Worm (Caenorhabditis elegans) whole organism, young adult: ENCODE measurements around the gene C50F4.16.

Experiments
- B0035.1 ChIP-seq: sonication (generic microtip); optimal IDR thresholded peaks from 2 replicates; lab custom pipeline; 2016; ENCODE audit warnings: missing genetic modification characterization, mild to moderate bottlenecking, missing compliant biosample characterization, missing genotype, missing genetic modification reagents
- B0261.1 ChIP-seq: sonication (generic microtip); optimal IDR thresholded peaks from 2 replicates; lab custom pipeline; 2016; ENCODE audit warnings: mild to moderate bottlenecking, missing genetic modification characterization, moderate library complexity, missing compliant biosample characterization
- B0336.3 ChIP-seq: fragments of 200-800 bp; sonication (Bioruptor generic); IDR thresholded peaks from 2 replicates; pipeline ENCODE4 v1.3.6; 2022; ENCODE audit warnings: missing genetic modification characterization, missing compliant biosample characterization
- F22D6.2 ChIP-seq: sonication (generic microtip); optimal IDR thresholded peaks from 2 replicates; lab custom pipeline; 2016; ENCODE audit warnings: mild to moderate bottlenecking, missing genetic modification characterization, missing compliant biosample characterization
- F37B4.10 ChIP-seq: fragments of 200-800 bp; sonication (Bioruptor generic); IDR thresholded peaks from 2 replicates; pipeline ENCODE4 v1.3.6; 2022; ENCODE audit warnings: missing genetic modification characterization, missing compliant biosample characterization
- F39B2.1 ChIP-seq: fragments of 200-800 bp; sonication (Bioruptor generic); IDR thresholded peaks from 2 replicates; pipeline ENCODE4 v1.3.6; 2022; ENCODE audit warnings: missing genetic modification reagents, missing genetic modification characterization, missing compliant biosample characterization
- F49E8.2 ChIP-seq: sonication (generic microtip); optimal IDR thresholded peaks from 3 replicates; lab custom pipeline; 2017; ENCODE audit warnings: missing genetic modification characterization, mild to moderate bottlenecking, missing compliant biosample characterization, antibody characterized with exemption, moderate library complexity; ENCODE audit not compliant: insufficient read depth
- F52B5.7 ChIP-seq: sonication (generic microtip); optimal IDR thresholded peaks from 2 replicates; lab custom pipeline; 2016; ENCODE audit warnings: mild to moderate bottlenecking, missing genetic modification characterization, missing compliant biosample characterization
- F55B11.4 ChIP-seq: sonication (generic microtip); optimal IDR thresholded peaks from 2 replicates; lab custom pipeline; 2016; ENCODE audit warnings: missing compliant biosample characterization, missing genetic modification characterization, borderline replicate concordance; ENCODE audit not compliant: insufficient read depth
- F57A8.1 ChIP-seq: fragments of 200-800 bp; sonication (Bioruptor generic); optimal IDR thresholded peaks from 2 replicates; lab custom pipeline; 2018; ENCODE audit warnings: mild to moderate bottlenecking, missing genetic modification characterization, moderate library complexity, missing compliant biosample characterization
- T26A5.8 ChIP-seq: sonication (generic microtip); optimal IDR thresholded peaks from 2 replicates; lab custom pipeline; 2016; ENCODE audit warnings: missing genetic modification characterization, missing compliant biosample characterization
- Y53F4B.3 ChIP-seq: fragments of 200-800 bp; sonication (Bioruptor generic); IDR thresholded peaks from 2 replicates; pipeline ENCODE4 v1.3.6; 2022; ENCODE audit warnings: missing genetic modification reagents, missing genetic modification characterization, missing compliant biosample characterization
- Y67H2A.10 ChIP-seq: fragments of 200-800 bp; sonication (Bioruptor generic); conservative IDR thresholded peaks from 2 replicates; pipeline ENCODE4 v1.3.6; 2022; ENCODE audit warnings: missing genetic modification reagents, missing genetic modification characterization, missing compliant biosample characterization
- ZK185.1 ChIP-seq: sonication (generic microtip); optimal IDR thresholded peaks from 2 replicates; lab custom pipeline; 2016; ENCODE audit warnings: mild to moderate bottlenecking, missing genetic modification characterization, missing compliant biosample characterization; ENCODE audit not compliant: poor library complexity, severe bottlenecking
- aptf-3 ChIP-seq: fragments of 200-800 bp; sonication (Bioruptor generic); IDR thresholded peaks from 2 replicates; pipeline ENCODE4 v1.3.6; 2022; ENCODE audit warnings: missing genetic modification characterization, missing compliant biosample characterization
- athp-1 ChIP-seq: sonication (generic microtip); optimal IDR thresholded peaks from 2 replicates; lab custom pipeline; 2017; ENCODE audit warnings: mild to moderate bottlenecking, missing genetic modification characterization, missing compliant biosample characterization
- bed-1 ChIP-seq: fragments of 200-800 bp; sonication (Bioruptor generic); IDR thresholded peaks from 2 replicates; pipeline ENCODE4 v1.3.6; 2022; ENCODE audit warnings: missing genetic modification reagents, missing genetic modification characterization, missing compliant biosample characterization
- ccch-3 ChIP-seq: fragments of 200-800 bp; sonication (Bioruptor generic); optimal IDR thresholded peaks from 2 replicates; lab custom pipeline; 2018; ENCODE audit warnings: mild to moderate bottlenecking, missing genetic modification characterization, missing compliant biosample characterization
- cebp-1 ChIP-seq, 2 experiments: fragments of 200-800 bp in 1 of 2; sonication (Bioruptor generic) in 1 of 2; sonication (generic microtip) in 1 of 2; IDR thresholded peaks in 1 of 2; optimal IDR thresholded peaks in 1 of 2; 2 replicates each; pipeline versions ENCODE4 v1.3.6 to Lab custom; 2017 to 2022; ENCODE audit warnings: missing compliant biosample characterization in 2 of 2, missing genetic modification characterization in 2 of 2, mild to moderate bottlenecking in 1 of 2, missing genetic modification reagents in 1 of 2, moderate library complexity in 1 of 2
- cebp-2 ChIP-seq: fragments of 200-800 bp; sonication (Bioruptor generic); IDR thresholded peaks from 2 replicates; pipeline ENCODE4 v1.3.6; 2022; ENCODE audit warnings: missing genetic modification characterization, missing compliant biosample characterization
- ceh-100 ChIP-seq: fragments of 200-800 bp; sonication (Bioruptor generic); IDR thresholded peaks from 2 replicates; pipeline ENCODE4 v1.3.6; 2022; ENCODE audit warnings: missing genetic modification reagents, missing genetic modification characterization, missing compliant biosample characterization
- ceh-79 ChIP-seq: sonication (generic microtip); optimal IDR thresholded peaks from 2 replicates; lab custom pipeline; 2017; ENCODE audit warnings: mild to moderate bottlenecking, missing genetic modification characterization, missing compliant biosample characterization
- dpff-1 ChIP-seq: sonication (generic microtip); optimal IDR thresholded peaks from 2 replicates; lab custom pipeline; 2017; ENCODE audit warnings: mild to moderate bottlenecking, missing genetic modification characterization, missing compliant biosample characterization
- egrh-3 ChIP-seq: fragments of 200-800 bp; sonication (Bioruptor generic); IDR thresholded peaks from 2 replicates; pipeline ENCODE4 v1.3.6; 2022; ENCODE audit warnings: missing genetic modification reagents, missing genetic modification characterization, missing compliant biosample characterization
- ekl-4 ChIP-seq: fragments of 200-800 bp; sonication (Bioruptor generic); IDR thresholded peaks from 2 replicates; pipeline ENCODE4 v1.3.6; 2022; ENCODE audit warnings: missing genetic modification reagents, missing genetic modification characterization, missing compliant biosample characterization
- gei-17 ChIP-seq: fragments of 200-800 bp; sonication (Bioruptor generic); optimal IDR thresholded peaks from 2 replicates; lab custom pipeline; 2018; ENCODE audit warnings: mild to moderate bottlenecking, missing genetic modification characterization, missing compliant biosample characterization
- hmg-20 ChIP-seq: fragments of 200-800 bp; sonication (Bioruptor generic); IDR thresholded peaks from 2 replicates; pipeline ENCODE4 v1.3.6; 2022; ENCODE audit warnings: missing genetic modification reagents, missing genetic modification characterization, missing compliant biosample characterization
- let-526 ChIP-seq: fragments of 200-800 bp; sonication (Bioruptor generic); IDR thresholded peaks from 2 replicates; pipeline ENCODE4 v1.3.6; 2022; ENCODE audit warnings: missing genetic modification reagents, missing genetic modification characterization, missing compliant biosample characterization
- let-607 ChIP-seq, 2 experiments: fragments of 200-800 bp in 1 of 2; sonication (Bioruptor generic) in 1 of 2; sonication (generic microtip) in 1 of 2; optimal IDR thresholded peaks; 2 replicates each; lab custom pipeline; 2016 to 2018; ENCODE audit warnings: mild to moderate bottlenecking in 2 of 2, missing compliant biosample characterization in 2 of 2, missing genetic modification characterization in 2 of 2, moderate library complexity in 2 of 2, missing genotype in 1 of 2
- lin-26 ChIP-seq: fragments of 200-800 bp; sonication (Bioruptor generic); IDR thresholded peaks from 2 replicates; pipeline ENCODE4 v1.3.6; 2022; ENCODE audit warnings: missing genetic modification reagents, missing genetic modification characterization, missing compliant biosample characterization
- lin-40 ChIP-seq: sonication (generic microtip); optimal IDR thresholded peaks from 2 replicates; lab custom pipeline; 2016; ENCODE audit warnings: missing genetic modification characterization, mild to moderate bottlenecking, missing compliant biosample characterization, missing genotype, missing genetic modification reagents
- lir-1 ChIP-seq: fragments of 200-800 bp; sonication (Bioruptor generic); conservative IDR thresholded peaks from 2 replicates; pipeline ENCODE4 v1.3.6; 2022; ENCODE audit warnings: missing genetic modification reagents, missing genetic modification characterization, missing compliant biosample characterization
- mes-4 ChIP-seq: sonication (generic microtip); optimal IDR thresholded peaks from 2 replicates; lab custom pipeline; 2016; ENCODE audit warnings: missing genotype, missing genetic modification characterization, missing compliant biosample characterization
- pha-4 ChIP-seq: fragments of 150-350 bp; sonication (generic microtip); optimal IDR thresholded peaks from 2 replicates; lab custom pipeline; 2014; ENCODE audit warnings: missing biosample characterization, missing genetic modification reagents, missing genetic modification characterization
- rcor-1 ChIP-seq: fragments of 200-800 bp; sonication (Bioruptor generic); IDR thresholded peaks from 2 replicates; pipeline ENCODE4 v1.3.6; 2022; ENCODE audit warnings: missing genetic modification reagents, missing genetic modification characterization, missing compliant biosample characterization
- sdz-38 ChIP-seq: sonication (generic microtip); optimal IDR thresholded peaks from 2 replicates; lab custom pipeline; 2016; ENCODE audit warnings: missing genotype, missing genetic modification characterization, missing compliant biosample characterization
- snpc-1.1 ChIP-seq: sonication (generic microtip); optimal IDR thresholded peaks from 2 replicates; lab custom pipeline; 2017; ENCODE audit warnings: missing genetic modification characterization, mild to moderate bottlenecking, missing compliant biosample characterization, antibody characterized with exemption, moderate library complexity, missing genotype, missing genetic modification reagents; ENCODE audit not compliant: insufficient read depth
- snpc-3.4 ChIP-seq: sonication (generic microtip); optimal IDR thresholded peaks from 2 replicates; lab custom pipeline; 2017; ENCODE audit warnings: missing genetic modification characterization, mild to moderate bottlenecking, missing compliant biosample characterization, antibody characterized with exemption, moderate library complexity, missing genotype, missing genetic modification reagents
- snpc-4 ChIP-seq, 5 experiments: fragments of 150-350 bp in 1 of 5; sonication (generic microtip) in 4 of 5; optimal IDR thresholded peaks; 2 replicates each; lab custom pipeline; 2014 to 2018; ENCODE audit warnings: missing genetic modification characterization in 5 of 5, missing biosample characterization in 3 of 5, antibody characterized with exemption in 2 of 5, mild to moderate bottlenecking in 2 of 5, missing compliant biosample characterization in 2 of 5, missing genotype in 2 of 5, moderate library complexity in 2 of 5, missing genetic modification reagents in 1 of 5
- somi-1 ChIP-seq: fragments of 200-800 bp; sonication (Bioruptor generic); optimal IDR thresholded peaks from 2 replicates; lab custom pipeline; 2018; ENCODE audit warnings: mild to moderate bottlenecking, missing genetic modification characterization, missing compliant biosample characterization
- sptf-2 ChIP-seq: fragments of 200-800 bp; sonication (Bioruptor generic); optimal IDR thresholded peaks from 2 replicates; lab custom pipeline; 2018; ENCODE audit warnings: mild to moderate bottlenecking, missing genetic modification characterization, missing compliant biosample characterization
- tbp1 ChIP-seq: fragments of 200-800 bp; sonication (Bioruptor generic); optimal IDR thresholded peaks from 2 replicates; lab custom pipeline; 2018; ENCODE audit warnings: mild to moderate bottlenecking, missing genetic modification characterization, missing compliant biosample characterization
- tbx-9 ChIP-seq: sonication (generic microtip); optimal IDR thresholded peaks from 2 replicates; lab custom pipeline; 2016; ENCODE audit warnings: borderline replicate concordance, missing genetic modification characterization, inconsistent platforms, missing compliant biosample characterization
- xnd-1 ChIP-seq: sonication (generic microtip); optimal IDR thresholded peaks from 2 replicates; lab custom pipeline; 2016; ENCODE audit warnings: missing genotype, missing genetic modification reagents, missing genetic modification characterization, missing compliant biosample characterization
- ztf-26 ChIP-seq: sonication (generic microtip); optimal IDR thresholded peaks from 2 replicates; lab custom pipeline; 2017; ENCODE audit warnings: missing genetic modification characterization, missing compliant biosample characterization

The C50F4.16 gene

DNA sequence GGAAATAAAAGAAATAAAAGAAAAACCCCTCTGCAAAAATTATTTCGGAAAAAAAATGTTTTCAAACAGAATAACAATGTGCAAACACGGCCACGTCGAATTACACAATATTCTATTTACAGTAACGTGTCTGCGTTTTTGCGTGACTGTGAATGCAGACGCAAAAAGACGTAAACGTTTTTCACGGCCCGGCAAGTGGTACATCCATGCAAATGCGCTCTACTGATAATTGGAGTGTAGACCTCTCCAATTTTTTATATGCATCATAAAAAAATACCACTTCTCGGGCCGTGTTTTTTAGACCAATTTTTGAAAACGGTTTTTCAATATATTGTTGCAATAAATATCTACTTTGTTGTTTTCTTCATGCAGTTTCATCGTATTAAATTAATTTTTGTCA is 8.1 kb upstream of the C50F4.16 start, which contains the start of gene nstp-10 (continued):
- TF ChIP-seq let-526 (no peak), F52B5.7 (tag; lab: Kevin White, UChicago) (no peak), F57A8.1 (GFP tag; lab: Kevin White, UChicago) (no peak)
- TF ChIP-seq, all 124 proteins: peak for 58

DNA sequence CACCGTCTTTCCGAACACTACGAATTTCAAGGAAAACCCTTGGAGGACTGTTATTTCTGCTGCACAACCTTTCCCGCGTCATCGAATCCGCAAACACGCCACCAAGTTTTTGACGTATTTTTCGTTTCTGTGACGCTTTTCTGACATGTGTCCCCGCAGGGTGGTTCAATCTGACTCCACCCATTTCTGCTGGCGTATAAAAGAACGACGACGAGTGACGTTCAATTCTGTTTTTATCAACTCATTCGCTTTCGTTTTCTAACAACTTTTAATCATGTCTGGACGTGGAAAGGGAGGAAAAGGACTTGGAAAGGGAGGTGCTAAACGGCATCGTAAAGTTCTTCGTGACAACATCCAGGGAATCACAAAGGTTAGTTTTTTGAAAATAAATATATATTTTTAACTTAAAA is 5.5 kb upstream of the C50F4.16 start, which contains the start of gene his-37:
Gene his-37, plus strand, starts transcription at position 246 of the 410 bp plus-strand sequence.
- TF ChIP-seq sptf-2 (no peak), F22D6.2 (tag; lab: Kevin White, UChicago) (peak; percentile 92), F55B11.4 (tag; lab: Kevin White, UChicago) (no peak), ceh-79 (tag; lab: Kevin White, UChicago) (no peak), ccch-3 (GFP tag; lab: Kevin White, UChicago) (no peak), ztf-26 (peak; percentile 98), xnd-1 (no peak), somi-1 (GFP tag; lab: Kevin White, UChicago) (peak; percentile 98), lin-40 (peak; percentile 99), Y67H2A.10 (GFP tag; lab: Robert Waterston, UW) (peak; percentile 52; the same call in 1 of the 2 replicates), tbx-9 (tag; lab: Kevin White, UChicago) (no peak), F49E8.2 (tag; lab: Kevin White, UChicago) (no peak), pha-4 (tag; lab: Kevin White, UChicago) (peak; percentile 96), lir-1 (GFP tag; lab: Robert Waterston, UW) (peak; percentile 90), F39B2.1 (GFP tag; lab: Robert Waterston, UW) (peak; percentile 100), cebp-1 (GFP tag; IDR thresholded peaks at IDR 0.05; lab: Robert Waterston, UW) (peak; percentile 78), cebp-1 (tag; optimal IDR thresholded peaks at IDR 0.05; lab: Kevin White, UChicago) (peak; percentile 96), snpc-3.4 (tag; lab: Kevin White, UChicago) (peak; percentile 21), snpc-1.1 (tag; lab: Kevin White, UChicago) (no peak), gei-17 (GFP tag; lab: Kevin White, UChicago) (peak; percentile 85), athp-1 (tag; lab: Kevin White, UChicago) (peak; percentile 59), F37B4.10 (GFP tag; lab: Robert Waterston, UW) (peak; percentile 95), bed-1 (GFP tag; lab: Robert Waterston, UW) (no peak), Y53F4B.3 (no peak), aptf-3 (GFP tag; lab: Robert Waterston, UW) (no peak), egrh-3 (peak; percentile 40), ceh-100 (GFP tag; lab: Robert Waterston, UW) (peak; percentile 76), cebp-2 (peak; percentile 88; the same call in 1 of the 2 replicates), B0035.1 (tag; lab: Kevin White, UChicago) (peak; percentile 69), rcor-1 (GFP tag; lab: Robert Waterston, UW) (peak; percentile 90), B0336.3 (GFP tag; lab: Robert Waterston, UW) (peak; percentile 96), hmg-20 (GFP tag; lab: Robert Waterston, UW) (peak; percentile 71; the same call in 1 of the 2 replicates), lin-26 (GFP tag; lab: Robert Waterston, UW) (peak; percentile 69), ZK185.1 (tag; lab: Kevin White, UChicago) (peak; percentile 93), mes-4 (no peak), let-607 (tag; optimal IDR thresholded peaks at IDR 0.05; lab: Kevin White, UChicago) (peak; percentile 93 to 95), snpc-4 (GFP tag; optimal IDR thresholded peaks at IDR 0.05; lab: Kevin White, UChicago) (peak; percentile 43), snpc-4 (tag; optimal IDR thresholded peaks at IDR 0.05; lab: Kevin White, UChicago) (peak; percentile 77 to 89 (median 84)), ekl-4 (GFP tag; lab: Robert Waterston, UW) (peak; percentile 93), tbp1 (GFP tag; lab: Kevin White, UChicago) (peak; percentile 81), dpff-1 (no peak), sdz-38 (tag; lab: Kevin White, UChicago) (no peak), B0261.1 (tag; lab: Kevin White, UChicago) (peak; percentile 29), T26A5.8 (no peak)
